Worm (Caenorhabditis elegans) whole organism, midembryonic: ENCODE data around the gene srh-87.

Source experiments
- flt-1 ChIP-seq: fragments of 200-800 bp; sonication (Bioruptor generic); IDR thresholded peaks from 2 replicates; pipeline ENCODE4 v1.3.6; 2022; ENCODE audit warnings: missing genetic modification characterization, missing compliant biosample characterization
- ztf-23 ChIP-seq: fragments of 200-800 bp; sonication (Bioruptor generic); IDR thresholded peaks from 2 replicates; pipeline ENCODE4 v1.3.6; 2022; ENCODE audit warnings: missing genetic modification reagents, missing genetic modification characterization, missing compliant biosample characterization

DNA sequence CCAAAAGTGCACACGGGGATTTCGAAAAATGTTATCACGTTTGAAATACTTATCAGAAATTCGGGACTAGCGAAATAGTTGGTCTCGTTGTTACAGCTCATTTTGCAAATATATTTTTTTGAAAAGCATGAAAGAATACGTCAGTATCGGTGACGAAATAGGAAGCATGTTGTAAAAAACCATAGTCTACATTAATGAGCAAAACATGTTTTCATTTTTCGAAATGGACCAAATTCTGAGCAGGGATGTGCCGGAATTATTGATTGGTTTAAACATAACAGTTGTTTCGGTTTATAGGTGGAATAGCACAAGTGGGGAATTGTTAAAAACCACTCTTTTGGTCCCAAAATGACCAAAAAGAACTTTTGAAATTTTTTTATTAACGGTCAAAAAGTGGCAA is 11.4 kb downstream of the srh-87 start, which contains the start of gene srh-247:
- no peak for TF ChIP-seq flt-1 (GFP tag; lab: Robert Waterston, UW)
- no peak for TF ChIP-seq ztf-23 (GFP tag; lab: Robert Waterston, UW)
